Fruit fly (Drosophila melanogaster): ENCODE measurements around the gene Mvl.

DNA sequence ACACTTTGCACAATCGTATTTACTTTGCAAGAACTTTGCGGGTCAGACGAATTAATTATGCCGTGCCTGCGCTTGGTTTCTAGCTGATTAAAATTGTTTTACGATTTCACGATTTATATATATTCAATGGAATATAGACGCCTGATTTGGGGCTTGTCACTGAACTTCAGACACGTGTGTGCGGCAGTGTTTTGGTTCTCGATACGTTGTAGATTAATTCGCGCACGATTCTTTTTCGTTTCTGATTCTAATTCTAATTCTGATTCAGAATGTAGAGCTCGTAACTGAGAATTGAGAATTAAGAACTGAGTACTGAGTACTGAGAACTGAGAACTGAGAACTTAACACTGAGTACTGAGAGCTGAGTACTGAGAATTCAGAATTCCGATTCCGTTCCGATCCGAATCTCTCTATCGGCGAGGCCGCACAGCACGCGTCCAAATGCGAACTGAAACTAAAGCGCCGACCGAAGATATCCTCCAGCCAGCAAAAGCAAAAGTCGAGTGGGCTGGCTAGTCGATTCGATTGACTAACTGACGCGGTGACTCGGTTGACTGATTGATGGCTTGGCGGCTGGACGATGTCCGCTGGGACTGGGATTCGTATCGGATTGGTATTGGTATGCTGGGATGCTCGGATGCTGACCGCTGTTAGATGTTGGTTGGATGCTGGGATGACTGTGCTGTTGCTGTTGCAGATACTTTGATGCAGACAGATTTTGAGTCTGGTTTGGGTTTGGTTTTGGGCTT is 37.7 kb downstream of the Mvl start:
- TF ChIP-seq CTCF (optimal IDR thresholded peaks at IDR 0.05) (no peak), CG8478 (optimal IDR thresholded peaks at IDR 0.05) (no peak)
